Worm (Caenorhabditis elegans) whole organism, L3 larva: Measurements from ENCODE around the gene K09C6.7.
"Not testable (repeated sequence)": the region's sequence is repeated elsewhere in the genome, so short reads cannot be mapped to it uniquely, and the experiment has no call there.

Experiments used
- egl-27 ChIP-seq: sonication (generic microtip); optimal IDR thresholded peaks from 4 replicates; lab custom pipeline; 2017; ENCODE audit warnings: missing biosample characterization, missing genetic modification reagents, missing genetic modification characterization
- lin-39 ChIP-seq: fragments of 150-350 bp; optimal IDR thresholded peaks from 2 replicates; lab custom pipeline; 2018; ENCODE audit warnings: missing biosample characterization, missing genetic modification reagents, missing genetic modification characterization
- nhr-28 ChIP-seq: fragments of 150-350 bp; optimal IDR thresholded peaks from 2 replicates; lab custom pipeline; 2014; ENCODE audit warnings: missing biosample characterization, missing genetic modification characterization
- nhr-77 ChIP-seq: fragments of 150-350 bp; optimal IDR thresholded peaks from 2 replicates; lab custom pipeline; 2014; ENCODE audit warnings: missing biosample characterization, missing genetic modification characterization
- skn-1 ChIP-seq: fragments of 150-350 bp; optimal IDR thresholded peaks from 2 replicates; lab custom pipeline; 2014; ENCODE audit warnings: missing biosample characterization, missing genetic modification characterization
- tbx-2 ChIP-seq: sonication (generic microtip); optimal IDR thresholded peaks from 2 replicates; lab custom pipeline; 2016; ENCODE audit warnings: mild to moderate bottlenecking, missing genetic modification characterization, missing compliant biosample characterization

ce11 chrV:822922-823321 lies 16.0 kb downstream of the K09C6.7 start, which contains the start of gene srx-31:
- TF ChIP-seq skn-1 (tag; lab: Kevin White, UChicago); lin-39; tbx-2 (tag; lab: Kevin White, UChicago); egl-27 (tag; lab: Kevin White, UChicago); nhr-28 (tag; lab: Kevin White, UChicago); nhr-77 (tag; lab: Kevin White, UChicago): not testable (repeated sequence)
